Worm (Caenorhabditis elegans) whole organism, L4 larva: ENCODE measurements around the gene chst-1.

Source experiments
- hif-1 ChIP-seq, 2 experiments: sonication (generic microtip); optimal IDR thresholded peaks; 2 replicates each; lab custom pipeline; 2016 to 2017; ENCODE audit warnings: missing compliant biosample characterization in 2 of 2, missing genetic modification characterization in 2 of 2, missing genetic modification reagents in 2 of 2, missing genotype in 2 of 2, mild to moderate bottlenecking in 1 of 2
- nhr-76 ChIP-seq: fragments of 150-350 bp; optimal IDR thresholded peaks from 2 replicates; lab custom pipeline; 2014; ENCODE audit warnings: missing biosample characterization, missing genetic modification characterization

ce11 chrII:8092537-8092936, 14.2 kb downstream of the chst-1 start, which contains the start of gene ltd-1:
- TF ChIP-seq hif-1 (tag; optimal IDR thresholded peaks at IDR 0.05; lab: Kevin White, UChicago) = no peak
- no peak for TF ChIP-seq nhr-76
